Fruit fly (Drosophila melanogaster) whole organism, embryonic: ENCODE measurements around the gene Cyt-c-p.

Experiments
- Adf1 ChIP-seq: fragments of 200-800 bp; sonication (Bioruptor generic); IDR thresholded peaks from 2 replicates; pipeline ENCODE4 v1.3.6; 2022; ENCODE audit warnings: missing biosample characterization, missing genetic modification characterization
- Atf3 ChIP-seq: fragments of 200-800 bp; sonication (Bioruptor generic); optimal IDR thresholded peaks from 3 replicates; lab custom pipeline; 2016; ENCODE audit warnings: missing biosample characterization, missing genetic modification characterization
- BEAF-32 ChIP-seq: fragments of 200-800 bp; sonication (Bioruptor generic); optimal IDR thresholded peaks from 3 replicates; lab custom pipeline; 2017; ENCODE audit warnings: missing biosample characterization, missing genetic modification characterization, mild to moderate bottlenecking, moderate library complexity, missing genetic modification reagents
- Blimp-1 ChIP-seq: fragments of 200-800 bp; sonication (Bioruptor generic); optimal IDR thresholded peaks from 3 replicates; lab custom pipeline; 2018; ENCODE audit warnings: missing biosample characterization, missing genetic modification characterization, mild to moderate bottlenecking, moderate library complexity, missing genetic modification reagents
- CG10431 ChIP-seq: fragments of 200-800 bp; sonication (Bioruptor generic); optimal IDR thresholded peaks from 3 replicates; lab custom pipeline; 2018; ENCODE audit warnings: missing biosample characterization, mild to moderate bottlenecking, missing genetic modification characterization
- CG11560 ChIP-seq: fragments of 200-800 bp; sonication (Bioruptor generic); IDR thresholded peaks from 3 replicates; pipeline ENCODE4 v1.3.6; 2022; ENCODE audit warnings: missing biosample characterization, missing genetic modification characterization
- CG12219 ChIP-seq: fragments of 200-800 bp; sonication (Bioruptor generic); optimal IDR thresholded peaks from 3 replicates; lab custom pipeline; 2018; ENCODE audit warnings: missing biosample characterization, mild to moderate bottlenecking, missing genetic modification characterization
- CG12236 ChIP-seq: fragments of 200-800 bp; sonication (Bioruptor generic); optimal IDR thresholded peaks from 2 replicates; lab custom pipeline; 2016; ENCODE audit warnings: missing biosample characterization, missing genetic modification characterization
- CG12942 ChIP-seq: fragments of 200-800 bp; sonication (Bioruptor generic); optimal IDR thresholded peaks from 3 replicates; lab custom pipeline; 2016; ENCODE audit warnings: missing biosample characterization, missing genetic modification characterization
- CG18011 ChIP-seq: fragments of 200-800 bp; sonication (Bioruptor generic); optimal IDR thresholded peaks from 2 replicates; lab custom pipeline; 2017; ENCODE audit warnings: missing biosample characterization, missing genetic modification characterization, mild to moderate bottlenecking, moderate library complexity, missing genotype
- CG2120 ChIP-seq: fragments of 200-800 bp; sonication (Bioruptor generic); optimal IDR thresholded peaks from 3 replicates; lab custom pipeline; 2016; ENCODE audit warnings: missing biosample characterization, missing genetic modification characterization
- CG30403 ChIP-seq: fragments of 200-800 bp; sonication (Bioruptor generic); optimal IDR thresholded peaks from 3 replicates; lab custom pipeline; 2016; ENCODE audit warnings: missing biosample characterization, missing genetic modification characterization
- CG3065 ChIP-seq: fragments of 200-800 bp; sonication (Bioruptor generic); optimal IDR thresholded peaks from 2 replicates; lab custom pipeline; 2016; ENCODE audit warnings: missing biosample characterization, missing genetic modification characterization
- CG3847 ChIP-seq: fragments of 200-800 bp; sonication (Bioruptor generic); IDR thresholded peaks from 2 replicates; pipeline ENCODE4 v1.3.6; 2022; ENCODE audit warnings: missing biosample characterization, missing genetic modification characterization
- CG6791 ChIP-seq: fragments of 200-800 bp; sonication (Bioruptor generic); IDR thresholded peaks from 3 replicates; pipeline ENCODE4 v1.3.6; 2022; ENCODE audit warnings: missing biosample characterization, missing genetic modification characterization; ENCODE audit not compliant: partially characterized antibody
- CG8290 ChIP-seq, 3 experiments: fragments of 200-800 bp; sonication (Bioruptor generic); optimal IDR thresholded peaks; 2 replicates each; lab custom pipeline; 2016 to 2019; ENCODE audit warnings: missing biosample characterization in 3 of 3, missing genetic modification characterization in 3 of 3, mild to moderate bottlenecking in 2 of 3, moderate library complexity in 1 of 3
- CG8388 ChIP-seq: fragments of 200-800 bp; sonication (Bioruptor generic); optimal IDR thresholded peaks from 2 replicates; lab custom pipeline; 2019; ENCODE audit warnings: missing biosample characterization, mild to moderate bottlenecking, missing genetic modification characterization, moderate library complexity
- CG8924 ChIP-seq: fragments of 200-800 bp; optimal IDR thresholded peaks from 3 replicates; lab custom pipeline; 2019; ENCODE audit warnings: missing biosample characterization, mild to moderate bottlenecking, missing genetic modification characterization, moderate library complexity
- CHES-1-like ChIP-seq: fragments of 200-800 bp; sonication (Bioruptor generic); optimal IDR thresholded peaks from 2 replicates; lab custom pipeline; 2016; ENCODE audit warnings: missing biosample characterization, missing genetic modification characterization
- CkIIα-i1 ChIP-seq: fragments of 200-800 bp; sonication (Bioruptor generic); IDR thresholded peaks from 2 replicates; pipeline ENCODE4 v1.3.6; 2022; ENCODE audit warnings: missing biosample characterization, missing genetic modification characterization
- Fer1 ChIP-seq: fragments of 200-800 bp; sonication (Bioruptor generic); optimal IDR thresholded peaks from 2 replicates; lab custom pipeline; 2017; ENCODE audit warnings: missing biosample characterization, mild to moderate bottlenecking, missing genetic modification characterization
- HLH54F ChIP-seq: fragments of 200-800 bp; sonication (Bioruptor generic); optimal IDR thresholded peaks from 3 replicates; lab custom pipeline; 2016; ENCODE audit warnings: missing biosample characterization, missing genetic modification characterization
- Jarid2 ChIP-seq: fragments of 200-800 bp; sonication (Bioruptor generic); optimal IDR thresholded peaks from 3 replicates; lab custom pipeline; 2017; ENCODE audit warnings: mild to moderate bottlenecking, missing biosample characterization, missing genetic modification reagents, missing genetic modification characterization
- Lim3 ChIP-seq: fragments of 200-800 bp; sonication (Bioruptor generic); IDR thresholded peaks from 2 replicates; pipeline ENCODE4 v1.3.6; 2022; ENCODE audit warnings: missing biosample characterization, missing genetic modification characterization
- MBD-R2 ChIP-seq: fragments of 200-800 bp; sonication (Bioruptor generic); IDR thresholded peaks from 2 replicates; pipeline ENCODE4 v1.3.6; 2022; ENCODE audit warnings: missing biosample characterization, missing genetic modification characterization
- Max ChIP-seq: fragments of 200-800 bp; sonication (Bioruptor generic); optimal IDR thresholded peaks from 2 replicates; lab custom pipeline; 2016; ENCODE audit warnings: missing biosample characterization, mild to moderate bottlenecking, missing genetic modification characterization
- Mrtf ChIP-seq: fragments of 200-800 bp; sonication (Bioruptor generic); IDR thresholded peaks from 3 replicates; pipeline ENCODE4 v1.3.6; 2022; ENCODE audit warnings: missing biosample characterization, missing genetic modification characterization
- Ravus ChIP-seq: fragments of 200-800 bp; sonication (Bioruptor generic); IDR thresholded peaks from 2 replicates; pipeline ENCODE4 v1.3.6; 2022; ENCODE audit warnings: missing biosample characterization, missing genetic modification characterization
- Rfx ChIP-seq: fragments of 200-800 bp; sonication (Bioruptor generic); IDR thresholded peaks from 2 replicates; pipeline ENCODE4 v1.3.6; 2022; ENCODE audit warnings: missing biosample characterization, missing genetic modification characterization
- Six4 ChIP-seq: fragments of 200-800 bp; sonication (Bioruptor generic); optimal IDR thresholded peaks from 2 replicates; lab custom pipeline; 2016; ENCODE audit warnings: missing biosample characterization, missing genetic modification characterization
- Sox102F ChIP-seq: fragments of 200-800 bp; sonication (Bioruptor generic); optimal IDR thresholded peaks from 2 replicates; lab custom pipeline; 2018; ENCODE audit warnings: missing biosample characterization, mild to moderate bottlenecking, missing genetic modification characterization, moderate library complexity
- Taf1 ChIP-seq: fragments of 200-800 bp; sonication (Bioruptor generic); IDR thresholded peaks from 2 replicates; pipeline ENCODE4 v1.3.6; 2022; ENCODE audit warnings: missing biosample characterization, missing genetic modification characterization
- az2 ChIP-seq: fragments of 200-800 bp; sonication (Bioruptor generic); optimal IDR thresholded peaks from 3 replicates; lab custom pipeline; 2016; ENCODE audit warnings: missing biosample characterization, missing genetic modification characterization
- bab2 ChIP-seq: fragments of 200-800 bp; sonication (Bioruptor generic); optimal IDR thresholded peaks from 2 replicates; lab custom pipeline; 2016; ENCODE audit warnings: missing biosample characterization, missing genetic modification characterization
- cato ChIP-seq: fragments of 200-800 bp; sonication (Bioruptor generic); optimal IDR thresholded peaks from 2 replicates; lab custom pipeline; 2016; ENCODE audit warnings: missing biosample characterization, missing genetic modification characterization, borderline replicate concordance
- crol ChIP-seq: fragments of 200-800 bp; sonication (Bioruptor generic); IDR thresholded peaks from 2 replicates; pipeline ENCODE4 v1.3.6; 2022; ENCODE audit warnings: missing biosample characterization, missing genetic modification characterization
- fu2 ChIP-seq: fragments of 200-800 bp; sonication (Bioruptor generic); optimal IDR thresholded peaks from 2 replicates; lab custom pipeline; 2016; ENCODE audit warnings: missing biosample characterization, missing genetic modification characterization
- gem ChIP-seq: fragments of 200-800 bp; sonication (Bioruptor generic); optimal IDR thresholded peaks from 2 replicates; lab custom pipeline; 2019; ENCODE audit warnings: missing biosample characterization, mild to moderate bottlenecking, missing genetic modification characterization, moderate library complexity
- lbe ChIP-seq: fragments of 200-800 bp; sonication (Bioruptor generic); optimal IDR thresholded peaks from 2 replicates; lab custom pipeline; 2016; ENCODE audit warnings: missing biosample characterization, mild to moderate bottlenecking, missing genetic modification characterization
- maf-S ChIP-seq: fragments of 200-800 bp; sonication (Bioruptor generic); optimal IDR thresholded peaks from 2 replicates; lab custom pipeline; 2016; ENCODE audit warnings: missing biosample characterization, missing genetic modification characterization
- pzg ChIP-seq: fragments of 200-800 bp; sonication (Bioruptor generic); optimal IDR thresholded peaks from 3 replicates; lab custom pipeline; 2018; ENCODE audit warnings: missing biosample characterization, mild to moderate bottlenecking, missing genetic modification characterization, moderate library complexity
- ranshi ChIP-seq: fragments of 200-800 bp; sonication (Bioruptor generic); IDR thresholded peaks from 2 replicates; pipeline ENCODE4 v1.3.6; 2022; ENCODE audit warnings: missing biosample characterization, missing genetic modification characterization
- sd ChIP-seq: fragments of 200-800 bp; sonication (Bioruptor generic); optimal IDR thresholded peaks from 3 replicates; lab custom pipeline; 2018; ENCODE audit warnings: missing biosample characterization, mild to moderate bottlenecking, missing genetic modification characterization, moderate library complexity
- sim ChIP-seq: fragments of 200-800 bp; sonication (Bioruptor generic); IDR thresholded peaks from 2 replicates; pipeline ENCODE4 v1.3.6; 2022; ENCODE audit warnings: missing biosample characterization, missing genetic modification characterization
- tup ChIP-seq: fragments of 200-800 bp; sonication (Bioruptor generic); optimal IDR thresholded peaks from 2 replicates; lab custom pipeline; 2016; ENCODE audit warnings: missing biosample characterization, mild to moderate bottlenecking, missing genetic modification characterization, moderate library complexity
- unpg ChIP-seq: fragments of 200-800 bp; sonication (Bioruptor generic); optimal IDR thresholded peaks from 3 replicates; lab custom pipeline; 2018; ENCODE audit warnings: missing biosample characterization, mild to moderate bottlenecking, missing genetic modification characterization, moderate library complexity
- zen2 ChIP-seq: fragments of 200-800 bp; sonication (Bioruptor generic); IDR thresholded peaks from 3 replicates; pipeline ENCODE4 v1.3.6; 2022; ENCODE audit warnings: missing biosample characterization, missing genetic modification characterization; ENCODE audit not compliant: partially characterized antibody

Cyt-c-p gene

dm6 chr2L:16703753-16704152 lies 16.0 kb upstream of the Cyt-c-p start (continued):
- TF ChIP-seq cato (GFP tag; lab: Kevin White, UChicago) = no peak
- TF ChIP-seq Jarid2 (GFP tag; lab: Kevin White, UChicago) = no peak
- peak; percentile 14 for TF ChIP-seq CG12236 (GFP tag; lab: Kevin White, UChicago)
- no peak for TF ChIP-seq CG3065
- peak; percentile 44 for TF ChIP-seq maf-S (GFP tag; lab: Kevin White, UChicago)
- no peak for TF ChIP-seq Lim3 (GFP tag; lab: Robert Waterston, UW)
- peak; percentile 41; the same call in 1 of the 2 replicates for TF ChIP-seq CG3847 (GFP tag; lab: Robert Waterston, UW)
- TF ChIP-seq BEAF-32 (GFP tag; lab: Kevin White, UChicago) = no peak

DNA sequence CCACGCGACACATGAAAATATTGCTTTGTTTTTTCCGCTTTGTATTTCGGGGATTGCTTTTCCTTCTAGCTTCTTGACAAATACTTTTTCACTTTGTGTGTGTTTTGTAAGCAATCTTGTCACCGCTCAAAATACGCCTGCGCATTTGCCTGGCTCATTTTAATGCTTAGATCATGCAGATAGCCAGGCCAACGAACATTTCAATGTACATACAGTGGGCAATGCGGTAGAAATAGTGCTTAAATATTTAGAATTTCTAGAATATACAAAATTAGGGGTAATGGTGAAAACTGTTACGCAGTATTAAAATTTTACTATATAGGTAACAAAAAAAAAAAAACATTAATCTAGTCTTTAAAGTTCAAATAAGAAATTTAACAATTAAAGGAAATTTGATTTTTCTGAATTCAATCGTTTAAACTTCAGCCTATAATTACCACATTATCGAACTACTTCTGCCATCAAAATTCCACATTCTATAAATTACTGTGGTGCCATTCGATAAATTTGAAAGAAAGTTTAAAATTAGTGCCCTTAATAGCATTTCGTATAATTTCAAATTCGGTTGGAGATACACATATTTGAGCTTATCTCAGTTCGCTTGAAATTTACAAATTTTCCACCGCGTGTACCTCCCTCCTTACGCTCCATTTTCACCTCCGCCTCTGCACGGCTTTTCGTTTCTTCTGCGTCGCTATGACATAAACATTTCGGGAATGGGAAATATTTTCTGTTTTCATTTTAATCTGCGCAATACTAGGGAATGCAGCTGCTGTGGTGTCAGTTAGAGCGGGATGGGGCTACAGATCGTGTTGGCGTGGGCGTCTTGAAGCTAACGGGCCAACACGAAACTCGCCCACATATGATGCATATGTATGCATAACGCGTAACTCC lies 12.6 kb upstream of the Cyt-c-p start:
- TF ChIP-seq Sox102F (peak; percentile 56), lbe (GFP tag; lab: Kevin White, UChicago) (no peak), CG8924 (tag; lab: Kevin White, UChicago) (peak; percentile 21), Adf1 (no peak), Fer1 (GFP tag; lab: Kevin White, UChicago) (no peak), ranshi (0 out of 2 replicates have a peak, but pooled peaks have one; percentile 27), sd (tag; lab: Kevin White, UChicago) (peak; percentile 95), Max (no peak), Six4 (GFP tag; lab: Kevin White, UChicago) (no peak), Blimp-1 (no peak), tup (GFP tag; lab: Kevin White, UChicago) (no peak), CHES-1-like (GFP tag; lab: Kevin White, UChicago) (no peak), zen2 (GFP tag; lab: Robert Waterston, UW) (no peak), CG30403 (peak; percentile 24), HLH54F (GFP tag; lab: Kevin White, UChicago) (peak; percentile 21), CG2120 (GFP tag; lab: Kevin White, UChicago) (peak; percentile 6), Rfx (peak; percentile 59; the same call in 1 of the 2 replicates), CG6791 (GFP tag; lab: Robert Waterston, UW) (no peak), CG10431 (GFP tag; lab: Kevin White, UChicago) (no peak), Mrtf (GFP tag; lab: Robert Waterston, UW) (no peak), Taf1 (GFP tag; lab: Robert Waterston, UW) (no peak), unpg (GFP tag; lab: Kevin White, UChicago) (no peak), bab2 (peak; percentile 16), MBD-R2 (peak; percentile 29; the same call in 1 of the 2 replicates), az2 (peak; percentile 17), pzg (no peak), CG18011 (GFP tag; lab: Kevin White, UChicago) (no peak), CG8290 (GFP tag; optimal IDR thresholded peaks at IDR 0.05; lab: Kevin White, UChicago) (no peak), CG8290 (tag; optimal IDR thresholded peaks at IDR 0.05; lab: Kevin White, UChicago) (peak in 1 of 2 experiments; percentile 35), sim (no peak), Atf3 (GFP tag; lab: Kevin White, UChicago) (no peak), Ravus (GFP tag; lab: Robert Waterston, UW) (no peak), CG12219 (GFP tag; lab: Kevin White, UChicago) (no peak), CG8388 (GFP tag; lab: Kevin White, UChicago) (peak; percentile 22), fu2 (GFP tag; lab: Kevin White, UChicago) (no peak), CG12942 (no peak), CG11560 (no peak), crol (peak; percentile 48; the same call in 1 of the 2 replicates), CkIIα-i1 (GFP tag; lab: Robert Waterston, UW) (no peak), gem (tag; lab: Kevin White, UChicago) (peak; percentile 57)
